Worm (Caenorhabditis elegans): ENCODE measurements around the gene R160.12.

DNA sequence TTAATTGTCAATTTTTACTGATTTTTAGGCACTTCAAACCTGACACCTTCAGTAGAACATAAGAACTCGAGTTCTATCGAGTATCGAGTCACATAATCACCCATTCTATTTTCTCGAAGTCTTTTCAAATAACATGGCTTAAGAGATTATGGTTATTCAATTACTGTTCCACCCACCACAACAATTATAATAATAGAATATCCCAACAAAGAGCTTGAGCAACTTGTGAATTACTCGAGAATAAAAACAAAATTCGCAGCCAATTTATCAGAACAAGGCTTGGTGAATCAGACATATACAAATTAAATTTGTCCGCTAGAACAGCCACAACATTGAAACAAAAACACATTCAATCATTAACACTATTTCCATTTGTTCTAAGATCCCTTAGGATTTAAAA, 46.7 kb upstream of the R160.12 start:
- no peak for TF ChIP-seq zag-1 (tag; optimal IDR thresholded peaks at IDR 0.05)
- TF ChIP-seq fos-1 (tag; optimal IDR thresholded peaks at IDR 0.05) = no peak
- no peak for TF ChIP-seq nhr-23 (tag; optimal IDR thresholded peaks at IDR 0.05)
- no peak for TF ChIP-seq nhr-77 (tag; optimal IDR thresholded peaks at IDR 0.05)
- TF ChIP-seq elt-3 (tag; optimal IDR thresholded peaks at IDR 0.05) = no peak
- no peak for TF ChIP-seq unc-62 (GFP tag; optimal IDR thresholded peaks at IDR 0.05)
- TF ChIP-seq lin-15B (tag; optimal IDR thresholded peaks at IDR 0.05) = no peak

Data from whole organism, L3 larva.